Worm (Caenorhabditis elegans) whole organism, dauer: ENCODE measurements around the gene T28F3.8.

ENCODE experiments used
- unc-62 ChIP-seq: sonication (generic microtip); optimal IDR thresholded peaks from 2 replicates; lab custom pipeline; 2017; ENCODE audit warnings: missing biosample characterization, missing genetic modification reagents, missing genetic modification characterization

T28F3.8 gene

DNA sequence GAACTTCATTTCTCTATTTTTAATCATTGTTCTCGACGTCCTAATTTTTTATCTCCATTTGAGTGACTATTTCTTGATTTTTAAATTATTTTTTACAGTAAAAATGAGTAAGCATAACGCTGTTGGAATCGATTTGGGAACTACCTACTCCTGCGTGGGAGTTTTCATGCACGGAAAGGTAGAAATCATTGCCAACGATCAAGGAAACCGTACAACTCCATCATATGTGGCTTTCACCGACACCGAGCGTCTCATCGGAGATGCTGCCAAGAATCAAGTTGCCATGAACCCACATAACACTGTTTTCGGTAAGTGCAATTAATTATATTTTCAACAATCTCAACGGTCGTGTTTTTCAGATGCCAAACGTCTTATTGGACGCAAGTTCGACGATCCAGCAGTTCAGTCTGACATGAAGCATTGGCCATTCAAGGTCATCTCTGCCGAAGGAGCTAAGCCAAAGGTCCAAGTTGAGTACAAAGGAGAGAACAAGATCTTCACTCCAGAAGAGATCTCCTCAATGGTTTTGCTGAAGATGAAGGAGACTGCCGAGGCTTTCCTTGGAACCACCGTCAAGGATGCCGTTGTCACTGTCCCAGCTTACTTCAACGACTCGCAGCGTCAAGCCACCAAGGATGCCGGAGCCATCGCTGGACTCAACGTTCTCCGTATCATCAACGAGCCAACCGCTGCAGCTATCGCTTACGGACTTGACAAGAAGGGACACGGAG is 28.1 kb downstream of the T28F3.8 start, which contains the start of gene hsp-1:
TSS of gene hsp-1 (plus strand) at position 99 of the 731 bp plus-strand sequence.
- TF ChIP-seq unc-62, result no peak

DNA sequence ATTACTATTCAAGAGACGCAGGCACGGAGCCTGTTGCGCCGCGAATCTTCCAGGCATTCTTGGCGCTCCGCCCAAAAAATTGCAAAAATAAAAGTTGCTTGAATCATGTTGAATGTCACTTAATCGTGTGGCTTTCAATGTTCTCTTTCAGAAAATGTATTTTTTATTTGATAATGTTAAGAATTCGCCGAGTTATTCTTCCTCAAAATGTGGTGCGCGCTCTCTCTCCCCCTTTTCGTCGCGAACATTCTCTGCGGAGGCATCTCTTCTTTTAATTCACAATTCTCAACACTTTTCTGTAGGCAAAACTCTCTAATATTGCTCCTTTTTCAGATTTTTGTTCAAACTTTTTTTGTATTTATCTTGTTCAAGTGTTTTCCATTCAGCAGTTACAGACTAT is 28.8 kb downstream of the T28F3.8 start:
- TF ChIP-seq unc-62, result no peak

DNA sequence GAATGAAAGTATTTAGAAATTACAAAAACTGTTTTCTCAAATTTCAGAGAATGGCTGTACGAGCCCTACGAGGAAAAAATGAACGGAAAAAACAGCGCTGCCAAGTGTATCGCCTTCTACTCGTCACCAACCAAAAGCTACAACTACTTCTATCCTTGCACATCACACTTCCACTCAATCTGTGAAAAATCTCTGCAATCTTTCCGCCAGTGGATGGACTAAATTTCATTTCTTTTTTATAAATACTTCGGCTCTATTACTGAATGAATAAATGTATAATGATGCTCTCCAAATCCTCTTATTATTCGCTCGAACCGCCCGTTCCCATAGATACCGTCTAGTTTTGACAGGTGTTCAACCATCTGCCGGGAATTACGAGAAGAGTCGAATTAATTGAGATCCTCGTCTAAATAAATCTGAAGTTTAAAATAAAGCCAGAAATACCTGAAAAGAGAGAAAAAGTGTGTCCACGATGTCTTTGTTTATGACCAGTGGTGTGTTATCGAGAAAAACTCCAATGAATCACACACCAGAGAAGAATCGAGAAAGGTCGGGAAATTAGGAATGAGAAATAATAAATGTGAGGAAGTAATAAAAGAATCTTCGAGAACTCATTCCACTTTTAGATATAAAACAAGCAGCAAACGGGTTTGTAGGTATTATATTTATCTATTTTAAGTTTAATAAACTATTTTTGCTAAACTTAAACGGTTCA is 29.5 kb downstream of the T28F3.8 start:
- TF ChIP-seq unc-62, result no peak

DNA sequence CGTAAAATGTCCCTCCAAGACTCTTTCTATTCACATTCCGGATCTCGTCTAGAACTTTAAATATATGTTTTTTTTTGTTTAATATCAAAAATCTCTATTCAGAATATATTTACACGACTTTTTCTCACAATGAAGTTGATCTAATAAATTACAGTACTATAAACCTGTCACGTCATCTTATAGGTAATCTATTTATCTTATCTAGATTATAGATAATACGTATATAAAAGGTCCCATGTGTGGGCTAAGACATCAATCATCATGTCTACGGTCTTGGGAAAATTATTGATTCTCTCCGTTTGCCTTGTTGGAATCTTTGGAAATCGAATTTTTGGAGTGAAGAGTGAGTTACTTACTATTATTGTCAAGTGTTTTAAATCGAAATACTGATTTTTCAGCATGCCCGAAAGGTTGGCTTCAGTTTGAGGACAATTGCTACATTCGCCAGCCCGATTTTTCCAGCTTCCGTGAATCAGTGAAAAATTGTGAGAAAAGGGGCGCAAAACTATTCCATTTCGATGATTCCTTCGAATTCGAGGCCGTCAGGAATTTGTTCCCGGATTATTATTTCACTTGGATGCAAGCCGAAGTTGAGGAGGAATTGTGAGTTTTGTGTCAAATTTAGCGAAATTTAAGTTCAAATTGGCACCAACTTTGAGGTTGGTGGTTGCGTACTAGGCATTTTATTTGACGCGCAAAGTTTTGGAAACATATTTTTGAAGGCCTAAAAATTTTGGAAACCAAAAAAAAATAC is 30.2 kb downstream of the T28F3.8 start, which contains the start of gene clec-196:
TSS of gene clec-196 (plus strand) at position 252 of the 754 bp plus-strand sequence.
- TF ChIP-seq unc-62, result no peak

DNA sequence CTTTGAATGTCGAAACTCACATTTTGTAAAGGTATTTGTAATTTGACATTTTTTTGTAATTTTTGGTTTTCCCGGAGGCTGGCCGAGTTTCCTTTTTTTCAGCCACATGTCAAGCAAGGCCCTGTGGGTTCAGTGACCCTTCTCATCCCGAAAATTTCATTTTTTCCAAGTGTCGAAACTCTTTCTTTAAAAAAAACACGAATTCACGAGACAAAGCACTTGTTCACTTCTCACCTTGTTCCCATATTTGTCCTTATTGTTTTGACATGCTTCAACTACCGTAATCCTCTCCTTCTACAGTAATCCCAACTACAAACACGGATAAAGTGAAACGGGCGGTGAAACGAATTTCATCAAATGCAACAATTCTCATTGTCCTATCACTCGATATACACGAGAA is 31.8 kb downstream of the T28F3.8 start, which contains the start of gene lhfp-4:
TSS of gene lhfp-4 (plus strand) at position 301 of the 400 bp plus-strand sequence.
- TF ChIP-seq unc-62, result no peak

DNA sequence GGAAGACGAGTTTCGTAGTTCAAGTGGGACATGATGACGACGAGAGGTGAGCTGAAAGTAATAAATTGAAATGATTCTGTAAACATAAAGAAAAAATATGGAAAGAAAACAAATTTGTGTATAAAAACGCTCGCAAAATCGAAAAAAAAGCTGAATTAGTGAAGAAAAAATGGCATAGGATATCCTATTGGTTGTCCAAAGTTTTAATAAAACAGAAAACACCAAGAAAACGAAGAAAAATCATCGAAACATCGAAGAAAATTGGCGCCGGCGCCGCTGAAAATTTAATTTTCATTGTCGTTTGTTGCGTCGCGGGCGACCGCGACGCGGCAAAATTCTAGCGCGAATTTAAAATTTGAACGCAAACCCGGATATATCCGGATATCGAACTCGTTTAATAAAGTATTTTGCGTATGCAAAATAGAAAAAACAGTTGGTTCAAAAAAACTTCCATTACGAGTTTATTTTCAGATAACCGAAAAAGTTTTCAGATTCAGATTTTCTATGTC is 33.5 kb downstream of the T28F3.8 start, which contains the start of gene gln-5:
TSS of gene gln-5 (minus strand) at position 51 of the 509 bp plus-strand sequence.
- no peak for TF ChIP-seq unc-62

DNA sequence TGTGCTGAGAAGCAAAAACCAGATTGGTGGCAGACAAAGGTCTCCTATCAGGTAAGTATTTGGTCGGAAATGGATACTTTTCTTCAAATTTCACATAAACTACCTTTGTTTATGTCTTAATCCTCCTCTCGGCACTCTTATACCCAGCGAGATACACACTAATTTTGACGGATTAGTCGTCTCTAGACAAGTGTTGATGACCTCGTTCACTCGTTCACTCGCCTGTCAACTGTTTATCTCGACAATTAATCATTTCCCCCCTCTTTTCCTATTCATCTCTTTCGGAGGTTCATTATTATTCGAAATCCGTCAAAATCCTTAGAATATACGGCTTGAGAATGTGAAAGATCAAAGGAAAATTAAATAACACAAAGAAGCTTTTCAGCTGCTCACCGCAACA is 37.4 kb downstream of the T28F3.8 start:
- TF ChIP-seq unc-62, result no peak

DNA sequence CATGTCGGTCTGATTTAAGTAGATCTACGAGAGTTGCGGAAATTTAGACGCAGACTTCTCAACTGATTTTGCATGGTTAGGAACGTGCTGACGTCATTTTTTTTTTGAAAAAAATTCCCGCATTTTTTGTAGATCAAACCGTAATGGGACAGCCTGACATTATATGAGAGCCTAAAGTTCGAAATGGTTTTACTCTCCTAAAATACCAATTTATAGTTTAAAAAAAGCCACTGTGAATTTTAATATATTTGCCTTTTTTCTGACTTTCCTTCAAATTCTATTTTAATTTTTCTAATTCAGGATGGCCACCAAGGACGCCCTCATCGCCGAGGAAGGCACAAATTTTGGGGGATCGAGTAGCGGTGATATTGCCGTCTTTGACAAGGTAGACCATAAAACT is 38.1 kb downstream of the T28F3.8 start, which contains the start of gene atgp-1:
TSS of gene atgp-1 (plus strand) at position 301 of the 400 bp plus-strand sequence.
- no peak for TF ChIP-seq unc-62

DNA sequence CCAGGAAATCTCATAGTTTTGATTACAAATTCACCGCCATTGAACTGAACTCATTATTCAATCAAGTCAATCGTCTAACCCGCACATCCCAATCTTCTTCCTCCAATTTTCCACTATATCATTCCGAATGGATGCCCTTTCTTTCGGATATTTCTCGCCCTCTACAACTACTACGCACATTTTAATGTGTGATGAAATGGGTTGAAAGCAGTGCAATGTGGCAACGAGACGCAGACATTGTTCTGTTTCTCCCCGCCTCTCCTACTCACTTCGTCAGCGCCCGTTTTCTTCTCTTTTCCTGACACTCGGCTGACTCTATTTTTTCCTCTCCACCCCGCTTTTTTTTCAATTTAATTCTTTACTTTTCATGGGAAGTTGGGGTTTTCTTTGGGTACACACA is 38.5 kb downstream of the T28F3.8 start:
- no peak for TF ChIP-seq unc-62

DNA sequence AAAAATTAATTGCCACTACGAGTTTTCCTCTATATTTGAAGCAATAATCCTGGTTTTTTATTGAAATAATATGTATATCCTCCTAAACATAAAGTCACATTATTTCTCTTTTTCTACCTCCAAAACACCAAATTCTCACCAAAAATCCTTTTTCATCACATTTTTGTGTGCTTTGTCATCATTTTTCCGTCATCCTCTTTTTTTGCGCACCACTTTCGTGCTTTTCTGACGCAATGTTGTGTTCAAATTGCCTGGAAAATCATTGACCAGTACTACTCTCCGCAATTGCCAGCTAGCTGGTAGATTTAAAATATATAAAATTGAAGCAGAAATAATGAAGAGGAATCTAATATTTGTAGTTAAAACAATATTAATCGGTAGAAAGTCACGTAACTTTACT is 39.1 kb downstream of the T28F3.8 start:
- no peak for TF ChIP-seq unc-62

DNA sequence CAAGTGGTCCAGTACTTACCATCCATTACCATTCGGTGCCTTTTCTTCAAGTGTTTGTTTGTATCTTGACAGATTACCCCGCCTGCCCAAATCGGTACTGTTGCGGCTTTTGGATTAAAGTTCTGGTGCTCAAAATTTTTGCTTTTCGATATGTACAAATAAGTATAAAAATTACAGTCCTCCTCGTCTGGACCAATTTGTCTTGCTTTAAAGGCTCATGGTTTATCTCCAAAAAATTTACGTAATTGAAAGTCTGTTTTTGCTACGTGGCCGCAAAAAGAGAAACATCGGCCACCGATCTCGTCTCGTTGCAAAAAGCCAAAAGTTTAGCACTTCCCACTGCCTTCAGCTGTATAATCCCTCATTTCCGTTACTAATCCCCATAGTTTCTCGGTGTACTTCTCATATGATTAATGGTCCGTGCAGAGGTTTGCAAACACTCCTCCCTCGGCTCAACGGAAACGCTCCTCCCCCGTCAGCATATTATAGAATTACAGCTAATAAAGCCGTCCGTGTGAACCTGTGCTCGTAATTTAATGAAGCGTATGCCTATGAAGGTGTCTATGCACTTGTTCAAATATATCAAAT is 39.7 kb downstream of the T28F3.8 start:
- no peak for TF ChIP-seq unc-62

DNA sequence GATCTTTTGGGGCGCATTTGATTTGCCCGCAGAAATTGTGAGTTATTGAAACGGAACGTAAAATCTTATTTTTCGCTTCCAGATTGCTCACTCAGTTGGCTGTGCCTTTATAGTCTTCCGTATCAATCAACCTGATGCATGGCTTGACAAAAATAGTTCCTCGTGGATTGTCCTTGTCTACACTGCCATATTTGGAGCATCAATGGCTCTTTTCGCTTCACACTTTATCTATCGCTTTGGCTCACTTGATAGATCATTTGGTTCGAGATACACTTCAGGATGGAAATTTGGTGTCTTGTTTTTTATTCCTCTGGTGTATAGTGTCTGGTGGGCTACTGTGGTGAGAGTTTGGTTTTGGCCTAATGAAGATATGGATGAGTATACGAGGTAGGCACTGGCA is 41.4 kb downstream of the T28F3.8 start:
- TF ChIP-seq unc-62, result no peak

DNA sequence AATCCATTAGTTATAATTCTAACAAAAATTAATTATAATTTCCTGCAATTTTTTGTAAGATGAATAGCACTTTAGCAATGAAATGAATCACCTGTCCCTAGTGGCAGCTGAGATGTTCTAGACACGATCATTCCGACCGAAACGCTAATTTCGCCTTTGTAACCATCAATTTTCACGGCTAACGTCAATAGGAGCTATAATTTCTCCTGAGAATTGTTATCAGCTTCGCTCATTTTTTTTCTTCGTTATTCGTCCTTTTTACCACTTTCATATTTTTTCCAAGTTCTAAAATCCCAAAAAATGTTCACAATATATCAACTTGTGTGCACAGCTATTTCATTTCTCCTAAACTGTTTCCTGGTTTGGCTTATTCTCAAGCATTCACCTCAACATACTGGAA is 41.8 kb downstream of the T28F3.8 start, which contains the start of gene str-187:
TSS of gene str-187 (plus strand) at position 301 of the 400 bp plus-strand sequence.
- TF ChIP-seq unc-62, result no peak

DNA sequence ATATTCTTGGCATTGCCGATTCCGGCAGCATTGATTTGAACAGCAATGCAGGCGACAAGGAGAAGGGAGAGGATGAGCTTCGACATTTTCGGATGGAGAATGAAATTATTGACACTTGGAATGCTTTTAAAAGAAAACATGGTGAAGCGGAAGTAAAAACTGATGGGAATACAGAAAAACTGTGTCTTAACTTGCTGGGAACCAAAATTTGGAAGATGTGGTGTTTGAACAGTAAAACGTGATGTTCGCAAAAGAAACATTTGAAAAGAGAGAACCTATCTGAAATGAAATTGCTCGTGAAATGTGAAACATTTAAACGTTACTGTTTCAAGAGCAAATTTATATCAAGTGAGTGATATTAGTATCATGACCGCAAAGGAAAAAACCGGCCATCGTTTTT is 42.4 kb downstream of the T28F3.8 start, which contains the start of gene F26D10.13:
TSS of gene F26D10.13 (minus strand) at position 101 of the 400 bp plus-strand sequence.
- TF ChIP-seq unc-62, result no peak

DNA sequence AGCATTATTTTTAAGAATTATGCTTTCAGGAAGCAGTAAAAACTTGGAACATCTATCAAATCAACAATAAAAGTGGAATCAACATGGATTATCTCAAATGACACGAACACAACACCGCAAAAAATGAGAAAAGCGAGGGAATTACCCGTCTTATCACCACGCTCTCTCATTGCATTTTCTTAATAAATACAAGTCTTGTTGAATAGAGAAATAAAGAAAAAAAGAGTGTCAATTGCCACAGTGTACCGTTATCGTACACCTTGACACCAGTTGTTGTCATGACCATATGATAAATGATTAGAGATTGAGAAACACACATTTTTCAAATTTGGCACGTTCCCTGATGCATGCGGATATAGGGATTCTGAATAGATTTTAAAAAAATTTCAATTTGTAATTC is 43.4 kb downstream of the T28F3.8 start:
- TF ChIP-seq unc-62, result no peak

DNA sequence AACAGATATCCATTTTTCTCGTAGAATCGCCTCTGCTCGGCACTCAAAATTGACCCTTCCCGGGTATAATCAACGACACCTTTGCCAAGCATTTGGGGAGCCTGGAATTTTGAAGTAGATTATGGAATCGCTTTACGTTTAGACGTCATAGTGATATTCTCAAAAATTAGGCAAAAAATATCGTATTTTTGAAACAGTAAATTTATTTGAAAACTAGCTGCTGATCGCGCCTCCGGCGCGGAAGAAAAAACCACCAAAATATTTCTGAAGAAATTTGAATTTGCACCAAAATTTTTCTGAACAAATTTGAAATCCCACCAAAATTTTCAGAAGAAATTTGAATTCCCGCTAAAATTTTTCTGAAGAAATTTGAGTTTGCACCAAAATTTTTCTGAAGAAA is 44.7 kb downstream of the T28F3.8 start, which contains the start of gene ZK550.6:
TSS of gene ZK550.6 (minus strand) at position 101 of the 400 bp plus-strand sequence.
- no peak for TF ChIP-seq unc-62
